Worm (Caenorhabditis elegans) whole organism, L4 larva: ENCODE results near the gene pyr-1.

ENCODE experiments used
- D1046.2 ChIP-seq: fragments of 200-800 bp; sonication (Bioruptor generic); IDR thresholded peaks from 2 replicates; pipeline ENCODE4 v1.3.6; 2022; ENCODE audit warnings: missing genetic modification characterization, missing compliant biosample characterization
- F26F4.8 ChIP-seq: fragments of 200-800 bp; sonication (Bioruptor generic); conservative IDR thresholded peaks from 2 replicates; pipeline ENCODE4 v1.3.6; 2022; ENCODE audit warnings: missing genetic modification characterization, missing compliant biosample characterization
- F44E2.7 ChIP-seq: fragments of 200-800 bp; sonication (Bioruptor generic); IDR thresholded peaks from 2 replicates; pipeline ENCODE4 v2.1.2; 2022; ENCODE audit warnings: missing genetic modification characterization, missing compliant biosample characterization
- F49E8.2 ChIP-seq: sonication (generic microtip); optimal IDR thresholded peaks from 2 replicates; lab custom pipeline; 2016; ENCODE audit warnings: missing compliant biosample characterization, mild to moderate bottlenecking, missing genetic modification characterization, borderline replicate concordance
- T26A8.4 ChIP-seq: fragments of 200-800 bp; sonication (Bioruptor generic); IDR thresholded peaks from 2 replicates; pipeline ENCODE4 v1.3.6; 2022; ENCODE audit warnings: missing genetic modification characterization, missing compliant biosample characterization
- Y75B8A.6 ChIP-seq: fragments of 200-800 bp; sonication (Bioruptor generic); IDR thresholded peaks from 2 replicates; pipeline ENCODE4 v1.3.6; 2022; ENCODE audit warnings: missing genetic modification reagents, missing genetic modification characterization, missing compliant biosample characterization
- ZK337.2 ChIP-seq: fragments of 200-800 bp; sonication (Bioruptor generic); IDR thresholded peaks from 2 replicates; pipeline ENCODE4 v1.3.6; 2022; ENCODE audit warnings: missing genetic modification reagents, missing genetic modification characterization, missing compliant biosample characterization
- ZK546.5 ChIP-seq, 2 experiments: sonication (generic microtip); optimal IDR thresholded peaks; 2 replicates each; lab custom pipeline; 2017; ENCODE audit warnings: missing biosample characterization in 2 of 2, missing genetic modification characterization in 2 of 2
- ceh-20 ChIP-seq: fragments of 200-800 bp; sonication (Bioruptor generic); IDR thresholded peaks from 2 replicates; pipeline ENCODE4 v1.3.6; 2022; ENCODE audit warnings: missing genetic modification reagents, missing genetic modification characterization, missing compliant biosample characterization
- ceh-28 ChIP-seq: fragments of 150-350 bp; optimal IDR thresholded peaks from 2 replicates; lab custom pipeline; 2014; ENCODE audit warnings: missing biosample characterization, missing genetic modification reagents, missing genetic modification characterization
- ceh-32 ChIP-seq: sonication (generic microtip); optimal IDR thresholded peaks from 2 replicates; lab custom pipeline; 2016; ENCODE audit warnings: mild to moderate bottlenecking, missing genetic modification characterization, missing compliant biosample characterization; ENCODE audit not compliant: poor library complexity
- dmd-9 ChIP-seq: fragments of 200-800 bp; sonication (Bioruptor generic); IDR thresholded peaks from 2 replicates; pipeline ENCODE4 v1.3.6; 2022; ENCODE audit warnings: missing genetic modification reagents, missing genetic modification characterization, missing compliant biosample characterization
- dve-1 ChIP-seq: sonication (generic microtip); optimal IDR thresholded peaks from 2 replicates; lab custom pipeline; 2017; ENCODE audit warnings: antibody characterized with exemption, mild to moderate bottlenecking, missing genetic modification characterization, missing compliant biosample characterization; ENCODE audit not compliant: insufficient read depth
- egl-43 ChIP-seq: fragments of 200-800 bp; sonication (Bioruptor generic); IDR thresholded peaks from 2 replicates; pipeline ENCODE4 v1.3.6; 2022; ENCODE audit warnings: missing genetic modification reagents, missing genetic modification characterization, missing compliant biosample characterization
- gei-8 ChIP-seq: fragments of 200-800 bp; sonication (Bioruptor generic); optimal IDR thresholded peaks from 2 replicates; lab custom pipeline; 2018; ENCODE audit warnings: mild to moderate bottlenecking, missing genetic modification characterization, missing compliant biosample characterization
- hif-1 ChIP-seq, 2 experiments: sonication (generic microtip); optimal IDR thresholded peaks; 2 replicates each; lab custom pipeline; 2016 to 2017; ENCODE audit warnings: missing compliant biosample characterization in 2 of 2, missing genetic modification characterization in 2 of 2, missing genetic modification reagents in 2 of 2, missing genotype in 2 of 2, mild to moderate bottlenecking in 1 of 2
- lim-7 ChIP-seq: fragments of 200-800 bp; sonication (Bioruptor generic); IDR thresholded peaks from 2 replicates; pipeline ENCODE4 v1.3.6; 2022; ENCODE audit warnings: missing genetic modification characterization, missing compliant biosample characterization
- lin-1 ChIP-seq: fragments of 200-800 bp; sonication (Bioruptor generic); IDR thresholded peaks from 2 replicates; pipeline ENCODE4 v1.3.6; 2022; ENCODE audit warnings: missing genetic modification reagents, missing genetic modification characterization, missing compliant biosample characterization
- lin-29 ChIP-seq: fragments of 200-800 bp; sonication (Bioruptor generic); IDR thresholded peaks from 2 replicates; pipeline ENCODE4 v1.3.6; 2022; ENCODE audit warnings: missing genetic modification reagents, missing genetic modification characterization, missing compliant biosample characterization
- madf-5 ChIP-seq, 2 experiments: fragments of 200-800 bp; sonication (Bioruptor generic); IDR thresholded peaks; 2 replicates each; pipeline ENCODE4 v1.3.6; 2022; ENCODE audit warnings: missing compliant biosample characterization in 2 of 2, missing genetic modification characterization in 2 of 2
- madf-9 ChIP-seq: fragments of 200-800 bp; sonication (Bioruptor generic); conservative IDR thresholded peaks from 2 replicates; pipeline ENCODE4 v1.3.6; 2022; ENCODE audit warnings: missing genetic modification reagents, missing genetic modification characterization, missing compliant biosample characterization
- mdl-1 ChIP-seq, 2 experiments: fragments of 150-350 bp in 1 of 2; sonication (generic microtip) in 1 of 2; optimal IDR thresholded peaks; 2 replicates each; lab custom pipeline; 2014 to 2017; ENCODE audit warnings: missing biosample characterization in 2 of 2, missing genetic modification characterization in 2 of 2
- mes-2 ChIP-seq: sonication (generic microtip); optimal IDR thresholded peaks from 2 replicates; lab custom pipeline; 2016; ENCODE audit warnings: missing genotype, mild to moderate bottlenecking, missing genetic modification characterization, missing compliant biosample characterization; ENCODE audit not compliant: poor library complexity, severe bottlenecking
- mxl-3 ChIP-seq: fragments of 200-800 bp; sonication (Bioruptor generic); optimal IDR thresholded peaks from 2 replicates; lab custom pipeline; 2018; ENCODE audit warnings: mild to moderate bottlenecking, missing genetic modification characterization, missing compliant biosample characterization
- nhr-10 ChIP-seq: fragments of 150-350 bp; optimal IDR thresholded peaks from 2 replicates; lab custom pipeline; 2014; ENCODE audit warnings: missing biosample characterization, missing genetic modification characterization
- nhr-111 ChIP-seq: fragments of 200-800 bp; sonication (Bioruptor generic); optimal IDR thresholded peaks from 2 replicates; lab custom pipeline; 2018; ENCODE audit warnings: mild to moderate bottlenecking, missing genetic modification characterization, missing compliant biosample characterization
- nhr-28 ChIP-seq: fragments of 150-350 bp; optimal IDR thresholded peaks from 2 replicates; lab custom pipeline; 2014; ENCODE audit warnings: missing biosample characterization, missing genetic modification characterization
- nhr-48 ChIP-seq: sonication (generic microtip); optimal IDR thresholded peaks from 2 replicates; lab custom pipeline; 2016; ENCODE audit warnings: mild to moderate bottlenecking, missing genetic modification characterization, missing compliant biosample characterization
- nhr-6 ChIP-seq: fragments of 150-350 bp; optimal IDR thresholded peaks from 2 replicates; lab custom pipeline; 2014; ENCODE audit warnings: missing biosample characterization, missing genetic modification characterization
- nhr-77 ChIP-seq: fragments of 150-350 bp; optimal IDR thresholded peaks from 2 replicates; lab custom pipeline; 2014; ENCODE audit warnings: missing biosample characterization, missing genetic modification characterization
- php-3 ChIP-seq: fragments of 200-800 bp; sonication (Bioruptor generic); IDR thresholded peaks from 2 replicates; pipeline ENCODE4 v1.3.6; 2022; ENCODE audit warnings: missing genetic modification reagents, missing genetic modification characterization, missing compliant biosample characterization
- rbr-2 ChIP-seq: sonication (generic microtip); optimal IDR thresholded peaks from 2 replicates; lab custom pipeline; 2016; ENCODE audit warnings: missing genotype, missing genetic modification characterization, missing compliant biosample characterization
- saeg-2 ChIP-seq: fragments of 200-800 bp; sonication (Bioruptor generic); IDR thresholded peaks from 2 replicates; pipeline ENCODE4 v1.3.6; 2022; ENCODE audit warnings: missing genetic modification reagents, missing genetic modification characterization, missing compliant biosample characterization
- snpc-1.2 ChIP-seq: fragments of 200-800 bp; sonication (Bioruptor generic); IDR thresholded peaks from 2 replicates; pipeline ENCODE4 v1.3.6; 2022; ENCODE audit warnings: missing genetic modification reagents, missing genetic modification characterization, missing compliant biosample characterization
- snpc-4 ChIP-seq: fragments of 150-350 bp; optimal IDR thresholded peaks from 2 replicates; lab custom pipeline; 2014; ENCODE audit warnings: missing biosample characterization, missing genetic modification characterization
- tag-97 ChIP-seq: fragments of 200-800 bp; sonication (Bioruptor generic); IDR thresholded peaks from 2 replicates; pipeline ENCODE4 v1.3.6; 2022; ENCODE audit warnings: missing genetic modification characterization, missing compliant biosample characterization
- tra-1 ChIP-seq: fragments of 200-800 bp; sonication (Bioruptor generic); IDR thresholded peaks from 2 replicates; pipeline ENCODE4 v1.3.6; 2022; ENCODE audit warnings: missing genetic modification reagents, missing genetic modification characterization, missing compliant biosample characterization
- unc-39 ChIP-seq: sonication (generic microtip); optimal IDR thresholded peaks from 2 replicates; lab custom pipeline; 2017; ENCODE audit warnings: missing biosample characterization, missing genetic modification characterization
- vab-7 ChIP-seq: fragments of 200-800 bp; sonication (Bioruptor generic); IDR thresholded peaks from 2 replicates; pipeline ENCODE4 v1.3.6; 2022; ENCODE audit warnings: missing genetic modification reagents, missing genetic modification characterization, missing compliant biosample characterization
- zag-1 ChIP-seq: fragments of 150-350 bp; optimal IDR thresholded peaks from 2 replicates; lab custom pipeline; 2014; ENCODE audit warnings: missing biosample characterization, missing genetic modification characterization
- zfp-2 ChIP-seq: sonication (generic microtip); optimal IDR thresholded peaks from 2 replicates; lab custom pipeline; 2016; ENCODE audit warnings: mild to moderate bottlenecking, missing genetic modification characterization, missing compliant biosample characterization
- ztf-7 ChIP-seq: fragments of 150-350 bp; optimal IDR thresholded peaks from 2 replicates; lab custom pipeline; 2014; ENCODE audit warnings: missing biosample characterization, missing genetic modification characterization

The pyr-1 gene

DNA sequence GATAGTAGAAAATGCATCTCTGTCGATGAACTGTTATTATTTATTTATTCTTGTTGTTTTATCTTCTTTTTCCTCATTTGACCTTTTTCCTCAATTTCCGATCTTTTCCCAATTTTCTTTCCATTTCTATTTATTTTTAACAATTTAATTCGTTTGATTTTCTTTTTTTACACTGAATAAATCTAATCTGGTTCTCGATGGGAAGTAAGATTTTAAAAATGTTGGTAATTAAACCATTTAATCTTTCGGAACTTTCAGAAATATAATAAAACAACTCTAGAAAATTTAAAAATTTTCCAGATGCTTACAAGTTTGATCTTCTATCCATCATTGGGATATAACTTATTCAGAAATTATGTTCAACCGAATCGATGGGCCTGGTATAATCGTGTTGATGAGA is 44.4 kb upstream of the pyr-1 start, which contains the start of gene F28C6.8:
TSS of gene F28C6.8 (plus strand) at position 301 of the 400 bp plus-strand sequence.
- no peak for TF ChIP-seq nhr-6 (tag; lab: Kevin White, UChicago)
- no peak for TF ChIP-seq ceh-32
- TF ChIP-seq dve-1 (tag; lab: Kevin White, UChicago): no peak
- no peak for TF ChIP-seq F49E8.2
- no peak for TF ChIP-seq lin-1
- TF ChIP-seq nhr-77 (tag; lab: Kevin White, UChicago): no peak
- TF ChIP-seq gei-8 (GFP tag; lab: Kevin White, UChicago): no peak
- TF ChIP-seq rbr-2 (tag; lab: Kevin White, UChicago): no peak
- no peak for TF ChIP-seq Y75B8A.6 (GFP tag; lab: Robert Waterston, UW)
- TF ChIP-seq hif-1 (tag; optimal IDR thresholded peaks at IDR 0.05; lab: Kevin White, UChicago): no peak
- no peak for TF ChIP-seq dmd-9 (GFP tag; lab: Robert Waterston, UW)
- TF ChIP-seq ZK337.2 (GFP tag; lab: Robert Waterston, UW): no peak
- no peak for TF ChIP-seq mdl-1 (tag; optimal IDR thresholded peaks at IDR 0.05; lab: Kevin White, UChicago)
- no peak for TF ChIP-seq nhr-28
- TF ChIP-seq ceh-28: no peak
- no peak for TF ChIP-seq ceh-20 (GFP tag; lab: Robert Waterston, UW)
- TF ChIP-seq mes-2 (tag; lab: Kevin White, UChicago): no peak

DNA sequence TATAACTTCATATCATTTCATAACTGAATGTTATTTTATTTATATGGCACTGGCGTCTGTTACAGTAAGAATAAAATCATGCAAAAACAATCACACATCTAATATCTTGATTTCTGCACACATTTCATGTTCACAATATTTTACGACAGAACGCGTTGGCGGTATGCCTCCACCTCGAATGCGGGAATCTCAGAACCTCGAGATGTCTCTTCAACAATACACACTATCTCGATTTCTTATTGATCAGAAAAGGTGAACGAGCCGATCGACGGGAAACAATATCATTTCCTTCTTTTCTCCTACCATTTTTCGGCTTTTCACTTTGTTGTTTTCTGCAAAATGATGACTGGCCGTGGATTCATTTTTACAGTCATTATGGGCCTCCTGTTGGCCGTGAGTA is 43.2 kb upstream of the pyr-1 start, which contains the start of gene F28C6.10:
TSS of gene F28C6.10 (plus strand) at position 301 of the 400 bp plus-strand sequence.
- TF ChIP-seq madf-9 (GFP tag; lab: Robert Waterston, UW) (no peak), tag-97 (no peak), nhr-111 (GFP tag; lab: Kevin White, UChicago) (no peak), ztf-7 (tag; lab: Kevin White, UChicago) (no peak)

DNA sequence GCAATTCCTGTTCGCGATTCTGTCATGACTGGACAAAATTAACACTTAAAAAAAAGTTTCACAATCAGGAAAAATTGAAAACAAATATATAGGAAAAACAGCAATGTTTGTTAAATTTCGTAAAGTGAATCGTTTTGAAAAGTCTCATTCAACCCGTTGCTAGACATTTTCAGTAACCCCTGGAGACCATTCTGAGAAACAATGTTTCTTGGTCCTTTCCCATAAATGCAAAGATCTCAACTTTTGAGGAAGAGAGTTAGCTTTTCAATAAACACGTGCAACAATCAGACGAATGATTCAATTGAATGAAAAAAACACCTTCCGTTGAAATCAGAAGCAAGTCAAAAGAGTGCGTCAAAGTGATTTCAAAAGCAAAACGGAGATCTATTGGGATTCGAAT is 40.8 kb upstream of the pyr-1 start, which contains the start of gene F28C6.9:
TSS of gene F28C6.9 (minus strand) at position 101 of the 400 bp plus-strand sequence.
- TF ChIP-seq lin-29 (GFP tag; lab: Robert Waterston, UW) (no peak), hif-1 (tag; optimal IDR thresholded peaks at IDR 0.05; lab: Kevin White, UChicago) (no peak), unc-39 (tag; lab: Kevin White, UChicago) (no peak), egl-43 (no peak), saeg-2 (GFP tag; lab: Robert Waterston, UW) (no peak), ZK546.5 (tag; optimal IDR thresholded peaks at IDR 0.05; lab: Kevin White, UChicago) (no peak), vab-7 (GFP tag; lab: Robert Waterston, UW) (no peak), zfp-2 (tag; lab: Kevin White, UChicago) (no peak), nhr-111 (GFP tag; lab: Kevin White, UChicago) (no peak)

DNA sequence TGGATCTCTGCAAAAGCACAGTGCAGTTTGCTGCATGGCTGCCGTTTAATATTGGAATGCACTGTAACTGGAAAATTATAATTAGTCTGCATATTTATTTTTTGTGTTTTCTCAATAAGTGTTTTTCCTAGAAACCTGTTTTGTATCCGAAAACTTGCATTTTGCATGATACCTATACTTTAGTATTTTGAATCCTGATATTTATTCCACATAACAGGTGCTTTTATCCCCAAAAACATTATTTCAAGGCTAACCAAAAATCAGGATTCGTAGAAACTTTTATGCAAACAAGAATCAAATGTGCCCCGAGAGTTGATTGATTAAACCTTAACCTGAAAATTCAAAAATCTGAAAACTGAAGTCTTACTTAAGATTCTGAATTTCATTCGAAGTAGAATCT is 40.3 kb upstream of the pyr-1 start:
- TF ChIP-seq snpc-4 (tag; lab: Kevin White, UChicago): no peak
- no peak for TF ChIP-seq T26A8.4 (GFP tag; lab: Robert Waterston, UW)
- TF ChIP-seq, all 104 proteins: peak for 0

DNA sequence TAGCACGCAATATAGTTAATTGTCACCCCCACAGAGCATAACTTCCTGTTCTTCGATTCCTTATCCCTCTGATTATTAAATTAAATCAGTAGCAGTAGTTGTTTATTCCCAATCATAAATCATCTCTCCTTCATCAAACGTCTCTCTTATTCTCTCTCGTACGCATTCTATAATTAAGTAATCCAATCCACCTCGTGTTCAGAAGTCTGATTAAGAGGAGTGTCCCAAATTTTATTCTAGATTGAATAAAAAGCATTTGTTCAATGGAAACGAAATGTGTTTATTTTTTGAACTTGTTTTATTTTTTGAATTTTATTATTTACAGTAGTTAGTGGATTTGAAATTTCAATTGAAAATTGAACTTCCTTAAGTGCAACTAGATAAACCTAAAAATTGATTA is 39.6 kb upstream of the pyr-1 start:
- TF ChIP-seq madf-5 (GFP tag; IDR thresholded peaks at IDR 0.05; lab: Robert Waterston, UW) (no peak), php-3 (GFP tag; lab: Robert Waterston, UW) (no peak), nhr-48 (tag; lab: Kevin White, UChicago) (no peak), mes-2 (tag; lab: Kevin White, UChicago) (no peak), lin-29 (GFP tag; lab: Robert Waterston, UW) (no peak), hif-1 (tag; optimal IDR thresholded peaks at IDR 0.05; lab: Kevin White, UChicago) (no peak), zag-1 (tag; lab: Kevin White, UChicago) (no peak), mxl-3 (no peak), lim-7 (GFP tag; lab: Robert Waterston, UW) (no peak), F26F4.8 (no peak), tra-1 (no peak), D1046.2 (GFP tag; lab: Robert Waterston, UW) (no peak), unc-39 (tag; lab: Kevin White, UChicago) (no peak), F44E2.7 (GFP tag; lab: Robert Waterston, UW) (no peak), snpc-1.2 (GFP tag; lab: Robert Waterston, UW) (no peak), tag-97 (no peak), nhr-10 (no peak)
